Worm (Caenorhabditis elegans) whole organism, L2 larva: ENCODE data around the gene mdf-1.
A peak's percentile ranks its signal among the peaks of the same experiment; 100 is the strongest.

Experiments used
- C34F6.9 ChIP-seq: fragments of 150-350 bp; optimal IDR thresholded peaks from 2 replicates; lab custom pipeline; 2014; ENCODE audit warnings: missing biosample characterization, missing genetic modification characterization
- F13H6.1 ChIP-seq: sonication (generic microtip); optimal IDR thresholded peaks from 2 replicates; lab custom pipeline; 2016; ENCODE audit warnings: missing genetic modification characterization, missing compliant biosample characterization
- R02D3.7 ChIP-seq: fragments of 150-350 bp; optimal IDR thresholded peaks from 2 replicates; lab custom pipeline; 2014; ENCODE audit warnings: missing biosample characterization, missing genetic modification characterization
- Y55F3AM.14 ChIP-seq: fragments of 200-800 bp; sonication (Bioruptor generic); optimal IDR thresholded peaks from 2 replicates; lab custom pipeline; 2018; ENCODE audit warnings: mild to moderate bottlenecking, missing genetic modification characterization, missing compliant biosample characterization
- ZK546.5 ChIP-seq: sonication (generic microtip); optimal IDR thresholded peaks from 2 replicates; lab custom pipeline; 2017; ENCODE audit warnings: missing biosample characterization, missing genetic modification characterization
- alr-1 ChIP-seq: fragments of 150-350 bp; optimal IDR thresholded peaks from 2 replicates; lab custom pipeline; 2014; ENCODE audit warnings: missing biosample characterization, missing genetic modification characterization
- aly-2 ChIP-seq: fragments of 150-350 bp; optimal IDR thresholded peaks from 2 replicates; lab custom pipeline; 2014; ENCODE audit warnings: missing biosample characterization, missing genetic modification characterization
- ama-1 ChIP-seq: fragments of 150-350 bp; optimal IDR thresholded peaks from 2 replicates; lab custom pipeline; 2018; ENCODE audit warnings: inconsistent platforms
- blmp-1 ChIP-seq: sonication (generic microtip); optimal IDR thresholded peaks from 2 replicates; lab custom pipeline; 2017; ENCODE audit warnings: missing genetic modification characterization, mild to moderate bottlenecking, missing compliant biosample characterization, antibody characterized with exemption, moderate library complexity; ENCODE audit not compliant: insufficient read depth
- ceh-16 ChIP-seq: fragments of 150-350 bp; optimal IDR thresholded peaks from 2 replicates; lab custom pipeline; 2014; ENCODE audit warnings: missing biosample characterization, missing genetic modification characterization
- ceh-82 ChIP-seq: fragments of 150-350 bp; optimal IDR thresholded peaks from 2 replicates; lab custom pipeline; 2014; ENCODE audit warnings: missing biosample characterization, missing genetic modification characterization
- crh-2 ChIP-seq: sonication (generic microtip); optimal IDR thresholded peaks from 2 replicates; lab custom pipeline; 2017; ENCODE audit warnings: missing biosample characterization, missing genetic modification characterization
- dmd-4 ChIP-seq: sonication (generic microtip); optimal IDR thresholded peaks from 2 replicates; lab custom pipeline; 2017; ENCODE audit warnings: missing biosample characterization, missing genetic modification characterization
- egl-27 ChIP-seq: sonication (generic microtip); optimal IDR thresholded peaks from 3 replicates; lab custom pipeline; 2017; ENCODE audit warnings: missing biosample characterization, missing genetic modification reagents, missing genetic modification characterization
- elt-1 ChIP-seq: fragments of 150-350 bp; optimal IDR thresholded peaks from 2 replicates; lab custom pipeline; 2014; ENCODE audit warnings: missing biosample characterization, missing genetic modification characterization
- elt-3 ChIP-seq: sonication (generic microtip); optimal IDR thresholded peaks from 2 replicates; lab custom pipeline; 2017; ENCODE audit warnings: missing biosample characterization, missing genetic modification characterization
- fos-1 ChIP-seq: fragments of 150-350 bp; optimal IDR thresholded peaks from 2 replicates; lab custom pipeline; 2014; ENCODE audit warnings: missing biosample characterization, missing genetic modification characterization
- gmeb-1 ChIP-seq: fragments of 150-350 bp; optimal IDR thresholded peaks from 2 replicates; lab custom pipeline; 2014; ENCODE audit warnings: missing biosample characterization, missing genetic modification characterization
- lin-11 ChIP-seq: fragments of 150-350 bp; sonication (generic microtip); optimal IDR thresholded peaks from 2 replicates; lab custom pipeline; 2014; ENCODE audit warnings: missing biosample characterization, missing genetic modification characterization, inconsistent platforms, mixed read lengths
- lin-13 ChIP-seq: fragments of 150-350 bp; optimal IDR thresholded peaks from 2 replicates; lab custom pipeline; 2014; ENCODE audit warnings: missing biosample characterization, missing genetic modification reagents, missing genetic modification characterization
- lin-39 ChIP-seq: fragments of 150-350 bp; optimal IDR thresholded peaks from 2 replicates; lab custom pipeline; 2014; ENCODE audit warnings: missing biosample characterization, missing genetic modification reagents, missing genetic modification characterization
- mab-5 ChIP-seq: fragments of 150-350 bp; optimal IDR thresholded peaks from 2 replicates; lab custom pipeline; 2014; ENCODE audit warnings: missing biosample characterization, missing genetic modification characterization
- mbf-1 ChIP-seq: sonication (generic microtip); optimal IDR thresholded peaks from 2 replicates; lab custom pipeline; 2017; ENCODE audit warnings: missing biosample characterization, missing genetic modification characterization
- mdl-1 ChIP-seq, 2 experiments: fragments of 150-350 bp in 1 of 2; sonication (generic microtip) in 1 of 2; optimal IDR thresholded peaks; 2 replicates each; lab custom pipeline; 2017; ENCODE audit warnings: missing biosample characterization in 2 of 2, missing genetic modification characterization in 2 of 2
- nhr-10 ChIP-seq: sonication (generic microtip); optimal IDR thresholded peaks from 2 replicates; lab custom pipeline; 2017; ENCODE audit warnings: missing biosample characterization, missing genetic modification characterization
- nhr-11 ChIP-seq: fragments of 150-350 bp; optimal IDR thresholded peaks from 2 replicates; lab custom pipeline; 2014; ENCODE audit warnings: missing biosample characterization, missing genetic modification characterization
- nhr-12 ChIP-seq: fragments of 150-350 bp; optimal IDR thresholded peaks from 2 replicates; lab custom pipeline; 2014; ENCODE audit warnings: missing biosample characterization, missing genetic modification characterization
- nhr-129 ChIP-seq: fragments of 150-350 bp; optimal IDR thresholded peaks from 2 replicates; lab custom pipeline; 2014; ENCODE audit warnings: missing biosample characterization, missing genetic modification characterization
- nhr-21 ChIP-seq: fragments of 150-350 bp; optimal IDR thresholded peaks from 2 replicates; lab custom pipeline; 2014; ENCODE audit warnings: missing biosample characterization, missing genetic modification characterization
- nhr-23 ChIP-seq: fragments of 150-350 bp; optimal IDR thresholded peaks from 2 replicates; lab custom pipeline; 2014; ENCODE audit warnings: missing biosample characterization, missing genetic modification reagents, missing genetic modification characterization
- nhr-237 ChIP-seq: fragments of 150-350 bp; optimal IDR thresholded peaks from 2 replicates; lab custom pipeline; 2014; ENCODE audit warnings: missing biosample characterization, missing genetic modification characterization
- nhr-25 ChIP-seq: fragments of 150-350 bp; sonication (generic microtip); optimal IDR thresholded peaks from 3 replicates; lab custom pipeline; 2014; ENCODE audit warnings: missing biosample characterization, missing genetic modification characterization
- nhr-6 ChIP-seq: fragments of 150-350 bp; optimal IDR thresholded peaks from 2 replicates; lab custom pipeline; 2014; ENCODE audit warnings: missing biosample characterization, missing genetic modification characterization
- nhr-77 ChIP-seq: fragments of 150-350 bp; optimal IDR thresholded peaks from 2 replicates; lab custom pipeline; 2014; ENCODE audit warnings: missing biosample characterization, missing genetic modification characterization
- peb-1 ChIP-seq: fragments of 150-350 bp; optimal IDR thresholded peaks from 2 replicates; lab custom pipeline; 2014; ENCODE audit warnings: missing biosample characterization, missing genetic modification characterization
- sem-4 ChIP-seq: fragments of 150-350 bp; optimal IDR thresholded peaks from 2 replicates; lab custom pipeline; 2014; ENCODE audit warnings: missing biosample characterization, missing genetic modification reagents, missing genetic modification characterization
- skn-1 ChIP-seq: sonication (generic microtip); optimal IDR thresholded peaks from 2 replicates; lab custom pipeline; 2017; ENCODE audit warnings: missing biosample characterization, missing genetic modification characterization
- sma-3 ChIP-seq: sonication (generic microtip); optimal IDR thresholded peaks from 2 replicates; lab custom pipeline; 2016; ENCODE audit warnings: missing genetic modification reagents, missing genetic modification characterization, missing compliant biosample characterization
- sma-9 ChIP-seq, 2 experiments: fragments of 150-350 bp in 1 of 2; sonication (generic microtip) in 1 of 2; optimal IDR thresholded peaks; 2 replicates each; lab custom pipeline; 2014 to 2016; ENCODE audit warnings: missing genetic modification characterization in 2 of 2, mild to moderate bottlenecking in 1 of 2, missing biosample characterization in 1 of 2, missing compliant biosample characterization in 1 of 2, missing genetic modification reagents in 1 of 2, moderate library complexity in 1 of 2
- snpc-4 ChIP-seq: fragments of 150-350 bp; optimal IDR thresholded peaks from 2 replicates; lab custom pipeline; 2014; ENCODE audit warnings: missing biosample characterization, missing genetic modification characterization
- unc-39 ChIP-seq: fragments of 150-350 bp; optimal IDR thresholded peaks from 2 replicates; lab custom pipeline; 2014; ENCODE audit warnings: missing biosample characterization, missing genetic modification characterization
- unc-55 ChIP-seq: fragments of 150-350 bp; sonication (generic microtip); optimal IDR thresholded peaks from 3 replicates; lab custom pipeline; 2014; ENCODE audit warnings: missing biosample characterization, missing genetic modification reagents, missing genetic modification characterization
- unc-62 ChIP-seq: fragments of 150-350 bp; optimal IDR thresholded peaks from 2 replicates; lab custom pipeline; 2014; ENCODE audit warnings: missing biosample characterization, missing genetic modification reagents, missing genetic modification characterization
- zag-1 ChIP-seq: fragments of 150-350 bp; optimal IDR thresholded peaks from 2 replicates; lab custom pipeline; 2014; ENCODE audit warnings: missing biosample characterization, missing genetic modification characterization
- ztf-1 ChIP-seq: fragments of 200-800 bp; sonication (Bioruptor generic); conservative IDR thresholded peaks from 2 replicates; pipeline ENCODE4 v1.3.6; 2022; ENCODE audit warnings: missing genetic modification characterization, missing compliant biosample characterization
- ztf-11 ChIP-seq: sonication (generic microtip); optimal IDR thresholded peaks from 2 replicates; lab custom pipeline; 2017; ENCODE audit warnings: missing biosample characterization, missing genetic modification characterization
- ztf-4 ChIP-seq: fragments of 150-350 bp; optimal IDR thresholded peaks from 2 replicates; lab custom pipeline; 2014; ENCODE audit warnings: missing biosample characterization, missing genetic modification characterization

The mdf-1 gene

DNA sequence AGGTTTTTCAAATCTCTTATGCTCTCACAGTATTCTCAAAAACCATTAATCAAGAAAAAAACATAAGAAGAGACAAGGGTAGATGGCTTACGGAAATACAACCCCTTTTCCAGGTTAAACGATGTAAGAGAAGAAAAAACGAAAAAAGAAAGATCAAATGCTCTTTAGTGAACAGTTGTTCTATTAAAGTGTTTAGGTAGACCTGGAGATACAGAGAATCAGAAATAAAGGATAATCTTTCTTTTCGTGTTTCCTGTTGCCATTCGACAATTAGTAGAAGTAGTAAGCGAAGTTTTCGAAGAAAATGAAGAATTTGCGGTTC, 39.3 kb upstream of the mdf-1 start, which contains the start of gene K09G1.1:
Gene K09G1.1 (plus strand): TSS at position 223 of the 322 bp plus-strand sequence.
- TF ChIP-seq elt-1 (tag; lab: Kevin White, UChicago), result no peak
- no peak for TF ChIP-seq ztf-1 (GFP tag; lab: Robert Waterston, UW)
- no peak for TF ChIP-seq peb-1 (tag; lab: Kevin White, UChicago)
- TF ChIP-seq nhr-129 (tag; lab: Kevin White, UChicago), result no peak
- no peak for TF ChIP-seq fos-1 (tag; lab: Kevin White, UChicago)
- no peak for TF ChIP-seq nhr-25 (tag; lab: Kevin White, UChicago)
- no peak for TF ChIP-seq unc-55 (GFP tag; lab: Kevin White, UChicago)
- TF ChIP-seq egl-27, result no peak
- TF ChIP-seq sma-3 (GFP tag; lab: Kevin White, UChicago), result no peak
- TF ChIP-seq nhr-12, result no peak
- TF ChIP-seq nhr-6 (tag; lab: Kevin White, UChicago), result no peak

DNA sequence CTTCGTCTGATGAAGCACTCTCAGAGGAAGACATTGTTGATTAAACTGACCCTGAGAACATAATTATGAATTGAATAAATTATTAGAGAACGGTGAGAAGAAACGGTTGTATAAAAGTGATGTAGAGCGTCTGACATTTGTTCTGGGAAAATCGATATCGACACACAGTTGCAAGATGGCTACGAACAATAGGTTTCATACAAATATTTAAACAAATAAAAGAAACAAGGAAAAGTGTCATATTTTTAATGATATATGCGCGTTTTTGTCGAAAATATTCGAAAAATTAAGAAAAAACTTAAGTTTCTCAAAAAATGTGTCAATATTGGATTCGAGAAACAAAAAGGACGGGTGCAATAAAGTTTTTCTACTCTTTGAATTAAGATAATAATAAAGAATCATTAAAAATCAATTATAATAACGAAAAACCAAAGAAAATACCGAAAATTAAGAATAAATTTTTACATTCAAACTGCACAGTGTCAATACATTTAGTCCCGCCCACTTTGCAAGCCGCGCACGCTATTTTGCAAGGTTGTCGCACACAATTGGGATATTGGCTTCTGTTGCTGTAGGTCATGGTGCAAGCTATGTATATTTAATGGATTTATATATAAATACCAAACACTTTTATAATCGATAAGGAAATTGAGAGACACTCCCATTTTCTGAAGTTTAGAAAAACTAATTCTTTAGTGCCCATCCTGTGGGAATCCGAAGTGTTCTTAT, 38.7 kb upstream of the mdf-1 start, which contains the start of gene rtfo-1:
Gene rtfo-1 (minus strand): TSS at position 51 of the 729 bp plus-strand sequence.
- peak; percentile 16 for TF ChIP-seq mab-5
- no peak for TF ChIP-seq ceh-16 (tag; lab: Kevin White, UChicago)
- TF ChIP-seq blmp-1 (tag; lab: Kevin White, UChicago), result no peak
- no peak for TF ChIP-seq ZK546.5 (tag; lab: Kevin White, UChicago)
- peak; percentile 64 for TF ChIP-seq lin-11 (tag; lab: Kevin White, UChicago)
- TF ChIP-seq nhr-11, result no peak
- no peak for TF ChIP-seq lin-39 (tag; lab: Kevin White, UChicago)
- no peak for TF ChIP-seq nhr-25 (tag; lab: Kevin White, UChicago)
- no peak for TF ChIP-seq alr-1 (tag; lab: Kevin White, UChicago)
- TF ChIP-seq ztf-4 (tag; lab: Kevin White, UChicago), result peak; percentile 7
- TF ChIP-seq gmeb-1 (tag; lab: Kevin White, UChicago), result peak; percentile 60
- TF ChIP-seq R02D3.7, result no peak
- TF ChIP-seq elt-1 (tag; lab: Kevin White, UChicago), result no peak
- TF ChIP-seq mdl-1 (tag; optimal IDR thresholded peaks at IDR 0.05; lab: Kevin White, UChicago), result no peak
- no peak for TF ChIP-seq Y55F3AM.14 (GFP tag; lab: Kevin White, UChicago)
- TF ChIP-seq zag-1, result no peak
- no peak for TF ChIP-seq aly-2
- TF ChIP-seq F13H6.1 (tag; lab: Kevin White, UChicago), result peak; percentile 53
- TF ChIP-seq mbf-1 (tag; lab: Kevin White, UChicago), result no peak
- no peak for TF ChIP-seq sem-4 (tag; lab: Kevin White, UChicago)
- no peak for TF ChIP-seq unc-55 (GFP tag; lab: Kevin White, UChicago)
- no peak for TF ChIP-seq crh-2
- peak; percentile 50 for TF ChIP-seq nhr-129 (tag; lab: Kevin White, UChicago)
- TF ChIP-seq unc-39 (tag; lab: Kevin White, UChicago), result no peak
- no peak for TF ChIP-seq snpc-4
- no peak for TF ChIP-seq unc-62 (GFP tag; lab: Kevin White, UChicago)
- TF ChIP-seq nhr-23 (tag; lab: Kevin White, UChicago), result no peak
- TF ChIP-seq nhr-10 (tag; lab: Kevin White, UChicago), result no peak
- TF ChIP-seq ceh-82 (tag; lab: Kevin White, UChicago), result no peak
- TF ChIP-seq nhr-6 (tag; lab: Kevin White, UChicago), result no peak
- no peak for TF ChIP-seq nhr-12
- no peak for TF ChIP-seq nhr-21 (tag; lab: Kevin White, UChicago)
- peak; percentile 41 for TF ChIP-seq sma-3 (GFP tag; lab: Kevin White, UChicago)
- peak; percentile 9 for TF ChIP-seq fos-1 (tag; lab: Kevin White, UChicago)
- TF ChIP-seq dmd-4 (tag; lab: Kevin White, UChicago), result no peak
- no peak for TF ChIP-seq nhr-237 (tag; lab: Kevin White, UChicago)
- no peak for TF ChIP-seq elt-3 (tag; lab: Kevin White, UChicago)
- peak; percentile 45 for TF ChIP-seq C34F6.9 (tag; lab: Kevin White, UChicago)
- TF ChIP-seq peb-1 (tag; lab: Kevin White, UChicago), result no peak
- peak; percentile 30 for TF ChIP-seq sma-9 (GFP tag; optimal IDR thresholded peaks at IDR 0.05; lab: Kevin White, UChicago)
- TF ChIP-seq sma-9 (tag; optimal IDR thresholded peaks at IDR 0.05; lab: Kevin White, UChicago), result no peak
- TF ChIP-seq ztf-11 (tag; lab: Kevin White, UChicago), result no peak
- no peak for TF ChIP-seq skn-1
- no peak for TF ChIP-seq ama-1
- no peak for TF ChIP-seq nhr-77 (tag; lab: Kevin White, UChicago)
- no peak for TF ChIP-seq egl-27
- TF ChIP-seq lin-13 (GFP tag; lab: Kevin White, UChicago), result peak; percentile 40
- no peak for TF ChIP-seq ztf-1 (GFP tag; lab: Robert Waterston, UW)
